Worm (Caenorhabditis elegans) whole organism, mixed stage, embryonic: Measurements from ENCODE around the gene T16G12.13.

Experiments used
- ceh-43 ChIP-seq: fragments of 200-800 bp; sonication (Bioruptor generic); optimal IDR thresholded peaks from 2 replicates; lab custom pipeline; 2018; ENCODE audit warnings: mild to moderate bottlenecking, missing genetic modification characterization, moderate library complexity, missing compliant biosample characterization
- ces-1 ChIP-seq: fragments of 150-350 bp; optimal IDR thresholded peaks from 2 replicates; lab custom pipeline; 2014; ENCODE audit warnings: missing biosample characterization, missing genetic modification reagents, missing genetic modification characterization
- cnd-1 ChIP-seq: fragments of 200-800 bp; sonication (Bioruptor generic); optimal IDR thresholded peaks from 2 replicates; lab custom pipeline; 2018; ENCODE audit warnings: mild to moderate bottlenecking, missing genetic modification characterization, missing compliant biosample characterization
- drap-1 ChIP-seq: fragments of 200-800 bp; sonication (Bioruptor generic); optimal IDR thresholded peaks from 3 replicates; lab custom pipeline; 2018; ENCODE audit warnings: mild to moderate bottlenecking, missing genetic modification characterization, missing compliant biosample characterization
- elt-1 ChIP-seq: sonication (generic microtip); optimal IDR thresholded peaks from 2 replicates; lab custom pipeline; 2017; ENCODE audit warnings: missing genetic modification characterization, mild to moderate bottlenecking, missing compliant biosample characterization, antibody characterized with exemption, moderate library complexity, borderline replicate concordance; ENCODE audit not compliant: insufficient read depth
- elt-3 ChIP-seq: fragments of 150-350 bp; optimal IDR thresholded peaks from 2 replicates; lab custom pipeline; 2014; ENCODE audit warnings: missing biosample characterization, missing genetic modification characterization
- lin-13 ChIP-seq: fragments of 150-350 bp; optimal IDR thresholded peaks from 2 replicates; lab custom pipeline; 2014; ENCODE audit warnings: missing biosample characterization, missing genetic modification characterization
- nhr-12 ChIP-seq: fragments of 150-350 bp; optimal IDR thresholded peaks from 2 replicates; lab custom pipeline; 2014; ENCODE audit warnings: missing biosample characterization, missing genetic modification characterization
- nhr-237 ChIP-seq: fragments of 150-350 bp; optimal IDR thresholded peaks from 2 replicates; lab custom pipeline; 2014; ENCODE audit warnings: missing biosample characterization, missing genetic modification characterization
- nhr-28 ChIP-seq: fragments of 150-350 bp; optimal IDR thresholded peaks from 2 replicates; lab custom pipeline; 2014; ENCODE audit warnings: missing biosample characterization, missing genetic modification characterization
- nhr-76 ChIP-seq: sonication (generic microtip); optimal IDR thresholded peaks from 2 replicates; lab custom pipeline; 2017; ENCODE audit warnings: missing biosample characterization, missing genetic modification characterization
- snpc-4 ChIP-seq: fragments of 150-350 bp; optimal IDR thresholded peaks from 2 replicates; lab custom pipeline; 2014; ENCODE audit warnings: missing biosample characterization, missing genetic modification characterization
- unc-62 ChIP-seq: fragments of 150-350 bp; optimal IDR thresholded peaks from 2 replicates; lab custom pipeline; 2014; ENCODE audit warnings: missing biosample characterization, missing genetic modification reagents, missing genetic modification characterization
- ztf-11 ChIP-seq: fragments of 150-350 bp; optimal IDR thresholded peaks from 2 replicates; lab custom pipeline; 2014; ENCODE audit warnings: missing biosample characterization, missing genetic modification characterization

DNA sequence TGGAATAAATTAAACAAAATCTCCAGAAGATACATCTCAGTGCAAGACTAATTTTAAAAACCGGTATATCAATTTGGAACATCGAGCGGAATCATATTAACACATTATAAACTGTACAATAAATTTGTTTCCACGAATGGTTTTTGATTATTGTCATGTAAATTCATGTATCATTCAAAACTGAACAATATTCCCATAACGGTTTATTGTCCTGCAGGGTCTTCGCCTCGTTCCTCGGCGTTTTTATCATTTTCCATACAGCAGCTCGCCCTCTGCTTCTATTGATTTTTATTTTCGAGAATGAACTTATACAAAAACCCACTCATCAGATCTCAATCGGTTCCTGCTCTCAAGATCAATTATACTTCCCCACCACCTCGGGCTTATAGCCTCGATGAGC is 1.7 kb upstream of the T16G12.13 start, which contains the start of gene T16G12.8:
- TF ChIP-seq elt-3 (tag; lab: Kevin White, UChicago) (no peak), nhr-237 (tag; lab: Kevin White, UChicago) (no peak), nhr-28 (tag; lab: Kevin White, UChicago) (no peak), nhr-76 (tag; lab: Kevin White, UChicago) (no peak), ces-1 (no peak), nhr-12 (no peak), snpc-4 (tag; lab: Kevin White, UChicago) (no peak), drap-1 (no peak), cnd-1 (tag; lab: Kevin White, UChicago) (no peak), ztf-11 (tag; lab: Kevin White, UChicago) (no peak), elt-1 (tag; lab: Kevin White, UChicago) (no peak), lin-13 (tag; lab: Kevin White, UChicago) (no peak), ceh-43 (no peak), unc-62 (GFP tag; lab: Kevin White, UChicago) (no peak)
